Fruit fly (Drosophila melanogaster) whole organism, prepupa: Measurements from ENCODE around the gene TBC1D23.

ENCODE experiments used
- CG11762 ChIP-seq: fragments of 200-800 bp; sonication (Bioruptor generic); optimal IDR thresholded peaks from 3 replicates; lab custom pipeline; 2016; ENCODE audit warnings: missing biosample characterization, missing genetic modification characterization; ENCODE audit not compliant: insufficient read depth
- CG7368 ChIP-seq: fragments of 200-800 bp; sonication (Bioruptor generic); optimal IDR thresholded peaks from 3 replicates; lab custom pipeline; 2016; ENCODE audit warnings: missing biosample characterization, missing genetic modification characterization
- OdsH ChIP-seq: fragments of 200-800 bp; sonication (Bioruptor generic); optimal IDR thresholded peaks from 3 replicates; lab custom pipeline; 2016; ENCODE audit warnings: missing biosample characterization, missing genetic modification characterization
- achi ChIP-seq: fragments of 200-800 bp; sonication (Bioruptor generic); optimal IDR thresholded peaks from 3 replicates; lab custom pipeline; 2016; ENCODE audit warnings: missing biosample characterization, missing genetic modification characterization
- fd59A ChIP-seq: fragments of 200-800 bp; sonication (Bioruptor generic); optimal IDR thresholded peaks from 2 replicates; lab custom pipeline; 2017; ENCODE audit warnings: missing biosample characterization, mild to moderate bottlenecking, missing genetic modification characterization, missing genetic modification reagents

DNA sequence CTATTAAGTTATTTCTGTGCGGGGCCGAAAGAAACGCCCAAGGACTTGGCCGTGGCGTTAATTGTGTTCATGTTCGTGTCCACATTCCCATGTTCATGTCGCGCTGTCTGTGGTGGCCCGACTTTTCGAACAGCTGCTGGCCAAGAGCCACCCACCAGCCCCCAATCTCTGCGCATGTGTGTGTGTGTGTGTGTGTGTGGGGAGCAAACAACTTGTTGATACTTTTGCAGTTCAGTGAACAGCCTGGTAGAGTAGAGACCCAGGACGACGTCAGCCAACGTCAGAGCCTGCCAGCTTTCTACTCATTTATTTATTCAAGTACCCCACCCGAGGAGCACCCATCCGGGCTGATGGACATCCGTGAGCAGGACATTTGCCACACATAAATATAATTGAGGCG lies 7.9 kb downstream of the TBC1D23 start:
- TF ChIP-seq CG7368 (no peak), CG11762 (GFP tag; lab: Kevin White, UChicago) (no peak), fd59A (GFP tag; lab: Kevin White, UChicago) (no peak), achi (GFP tag; lab: Kevin White, UChicago) (no peak), OdsH (GFP tag; lab: Kevin White, UChicago) (no peak)
